Worm (Caenorhabditis elegans): ENCODE data around the gene C08B11.9.

C08B11.9 gene

ce11 chrII:8051330-8051729 lies 13.4 kb upstream of the C08B11.9 start:
- TF ChIP-seq egl-44 (GFP tag; IDR thresholded peaks at IDR 0.05) (no peak), aptf-3 (GFP tag; IDR thresholded peaks at IDR 0.05) (no peak), madf-6 (GFP tag; IDR thresholded peaks at IDR 0.05) (no peak), ceh-100 (GFP tag; IDR thresholded peaks at IDR 0.05) (no peak), atf-7 (tag; optimal IDR thresholded peaks at IDR 0.05) (no peak)

ce11 chrII:8050477-8050876 lies 12.5 kb upstream of the C08B11.9 start, which contains the start of gene mtre-1:
mtre-1 (minus strand) TSS chrII:8050577.
- no peak for TF ChIP-seq athp-1 (tag; optimal IDR thresholded peaks at IDR 0.05)
- no peak for TF ChIP-seq ztf-26 (tag; optimal IDR thresholded peaks at IDR 0.05)
- no peak for TF ChIP-seq hlh-12 (tag; optimal IDR thresholded peaks at IDR 0.05)
- TF ChIP-seq tbp1 (GFP tag; optimal IDR thresholded peaks at IDR 0.05): no peak
- no peak for TF ChIP-seq ztf-28 (GFP tag; IDR thresholded peaks at IDR 0.05)
- no peak for TF ChIP-seq snpc-1.3 (tag; optimal IDR thresholded peaks at IDR 0.05; ENCODE audit: insufficient read depth)

- TF ChIP-seq zim-3 (tag; optimal IDR thresholded peaks at IDR 0.05) (no peak), ztf-3 (GFP tag; optimal IDR thresholded peaks at IDR 0.05) (no peak), madf-10 (tag; optimal IDR thresholded peaks at IDR 0.05) (no peak), ets-4 (GFP tag; optimal IDR thresholded peaks at IDR 0.05) (no peak), ama-1 (optimal IDR thresholded peaks at IDR 0.05) (no peak), ama-1 (GFP tag; optimal IDR thresholded peaks at IDR 0.05) (peak in 1 of 2 experiments; percentile 13)
These were observed 9.3 kb upstream of the C08B11.9 start, which contains the start of gene apn-1 for ce11 chrII:8047264-8047663. apn-1 (plus strand) TSS chrII:8047564.

- TF ChIP-seq Y56A3A.18 (GFP tag; IDR thresholded peaks at IDR 0.05) (no peak), zfh-2 (GFP tag; conservative IDR thresholded peaks at IDR 0.05) (0 out of 2 replicates have a peak, but pooled peaks have one; percentile 32)
These were observed 4.3 kb upstream of the C08B11.9 start, which contains the start of gene T05H10.1 for ce11 chrII:8042289-8042688. T05H10.1 (plus strand) TSS chrII:8042589.

- TF ChIP-seq snpc-1.3 (tag; optimal IDR thresholded peaks at IDR 0.05; ENCODE audit: insufficient read depth): no peak
- TF ChIP-seq hsf-1 (GFP tag; IDR thresholded peaks at IDR 0.05): no peak
- no peak for TF ChIP-seq akir-1 (GFP tag; optimal IDR thresholded peaks at IDR 0.05)
- peak; percentile 54 for TF ChIP-seq attf-5 (GFP tag; optimal IDR thresholded peaks at IDR 0.05)
- no peak for TF ChIP-seq egrh-3 (GFP tag; IDR thresholded peaks at IDR 0.05)
- no peak for TF ChIP-seq dox-1 (GFP tag; IDR thresholded peaks at IDR 0.05)
- no peak for TF ChIP-seq cebp-1 (GFP tag; IDR thresholded peaks at IDR 0.05)
- TF ChIP-seq cebp-1 (tag; optimal IDR thresholded peaks at IDR 0.05): peak; percentile 16
- no peak for TF ChIP-seq snpc-4 (GFP tag; optimal IDR thresholded peaks at IDR 0.05)
- TF ChIP-seq snpc-4 (tag; optimal IDR thresholded peaks at IDR 0.05): no peak
- no peak for TF ChIP-seq ceh-79 (tag; optimal IDR thresholded peaks at IDR 0.05)
- no peak for TF ChIP-seq rec-8 (tag; optimal IDR thresholded peaks at IDR 0.05)
- TF ChIP-seq ztf-26 (tag; optimal IDR thresholded peaks at IDR 0.05): no peak
- no peak for TF ChIP-seq zim-3 (tag; optimal IDR thresholded peaks at IDR 0.05)
- TF ChIP-seq C17E4.6 (GFP tag; IDR thresholded peaks at IDR 0.05): no peak
- TF ChIP-seq F57C9.4 (tag; optimal IDR thresholded peaks at IDR 0.05): no peak
- no peak for TF ChIP-seq Y79H2A.3 (GFP tag; conservative IDR thresholded peaks at IDR 0.05)
- peak; percentile 95 for TF ChIP-seq attf-3 (GFP tag; conservative IDR thresholded peaks at IDR 0.05)
- TF ChIP-seq hmg-1.2 (GFP tag; IDR thresholded peaks at IDR 0.05): peak; percentile 18; the same call in 1 of the 2 replicates
- TF ChIP-seq F49E8.2 (tag; optimal IDR thresholded peaks at IDR 0.05; ENCODE audit: insufficient read depth): no peak
These were observed 3.7 kb upstream of the C08B11.9 start for ce11 chrII:8041642-8042041.
